Fruit fly (Drosophila melanogaster) S2 (cell line): ENCODE data around the gene CG3625.
A peak's percentile ranks its signal among the peaks of the same experiment; 100 is the strongest.

Experiments used
- CG8478 ChIP-seq: fragments of >200 bp; optimal IDR thresholded peaks from 2 replicates; lab custom pipeline; 2018
- CTCF ChIP-seq, 2 experiments: fragments of >200 bp; optimal IDR thresholded peaks; 2 replicates each; lab custom pipeline; 2018

DNA sequence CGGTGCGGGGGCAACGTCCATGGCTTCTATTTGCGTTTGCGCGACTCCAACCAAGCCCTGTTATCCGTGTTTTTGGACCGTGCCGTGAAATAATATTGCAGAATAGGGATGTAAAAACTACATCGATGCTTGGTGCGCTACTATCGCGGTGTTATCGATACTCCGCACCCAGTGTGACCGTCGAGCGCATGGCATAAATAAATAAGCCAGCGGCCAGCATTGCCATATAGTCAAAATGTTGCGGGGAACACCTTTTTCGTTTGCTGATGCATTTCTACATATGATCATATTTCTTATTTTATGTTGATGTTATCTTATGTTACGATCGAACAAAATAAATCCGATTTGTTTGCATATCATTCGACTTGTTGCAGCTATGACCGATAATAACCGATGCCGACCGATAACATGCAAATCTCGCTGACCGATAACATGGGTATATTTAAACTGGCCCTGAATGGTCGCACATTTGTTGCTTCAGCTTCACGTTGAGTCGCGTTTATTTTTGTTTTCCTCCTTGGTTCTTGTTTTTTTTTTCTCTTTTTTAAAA, 14.4 kb downstream of the CG3625 start, which contains the start of gene smo:
- TF ChIP-seq CG8478 (lab: Kevin White, UChicago): no peak
- TF ChIP-seq CTCF (optimal IDR thresholded peaks at IDR 0.05; lab: Kevin White, UChicago): peak; percentile 32 to 54
